Worm (Caenorhabditis elegans) whole organism, mixed stage, embryonic: Measurements from ENCODE around the gene him-5.

Experiments used
- M03D4.4 ChIP-seq: sonication (generic microtip); optimal IDR thresholded peaks from 2 replicates; lab custom pipeline; 2017; ENCODE audit warnings: mild to moderate bottlenecking, missing genetic modification characterization, missing compliant biosample characterization
- bed-3 ChIP-seq: fragments of 200-800 bp; sonication (Bioruptor generic); optimal IDR thresholded peaks from 3 replicates; lab custom pipeline; 2018; ENCODE audit warnings: mild to moderate bottlenecking, missing genetic modification characterization, moderate library complexity, missing compliant biosample characterization
- blmp-1 ChIP-seq: fragments of 150-350 bp; optimal IDR thresholded peaks from 2 replicates; lab custom pipeline; 2014; ENCODE audit warnings: missing biosample characterization, missing genetic modification characterization
- ceh-39 ChIP-seq: fragments of 150-350 bp; optimal IDR thresholded peaks from 2 replicates; lab custom pipeline; 2014; ENCODE audit warnings: missing biosample characterization, missing genetic modification characterization
- ceh-43 ChIP-seq: fragments of 200-800 bp; sonication (Bioruptor generic); optimal IDR thresholded peaks from 2 replicates; lab custom pipeline; 2018; ENCODE audit warnings: mild to moderate bottlenecking, missing genetic modification characterization, moderate library complexity, missing compliant biosample characterization
- ceh-83 ChIP-seq: fragments of 200-800 bp; sonication (Bioruptor generic); optimal IDR thresholded peaks from 2 replicates; lab custom pipeline; 2018; ENCODE audit warnings: mild to moderate bottlenecking, missing genetic modification characterization, missing compliant biosample characterization
- ces-1 ChIP-seq: fragments of 150-350 bp; optimal IDR thresholded peaks from 2 replicates; lab custom pipeline; 2014; ENCODE audit warnings: missing biosample characterization, missing genetic modification reagents, missing genetic modification characterization
- cnd-1 ChIP-seq: fragments of 200-800 bp; sonication (Bioruptor generic); optimal IDR thresholded peaks from 2 replicates; lab custom pipeline; 2018; ENCODE audit warnings: mild to moderate bottlenecking, missing genetic modification characterization, missing compliant biosample characterization
- drap-1 ChIP-seq: fragments of 200-800 bp; sonication (Bioruptor generic); optimal IDR thresholded peaks from 3 replicates; lab custom pipeline; 2018; ENCODE audit warnings: mild to moderate bottlenecking, missing genetic modification characterization, missing compliant biosample characterization
- elt-1 ChIP-seq: sonication (generic microtip); optimal IDR thresholded peaks from 2 replicates; lab custom pipeline; 2017; ENCODE audit warnings: missing genetic modification characterization, mild to moderate bottlenecking, missing compliant biosample characterization, antibody characterized with exemption, moderate library complexity, borderline replicate concordance; ENCODE audit not compliant: insufficient read depth
- elt-3 ChIP-seq: fragments of 150-350 bp; optimal IDR thresholded peaks from 2 replicates; lab custom pipeline; 2014; ENCODE audit warnings: missing biosample characterization, missing genetic modification characterization
- flh-1 ChIP-seq: fragments of 200-800 bp; sonication (Bioruptor generic); optimal IDR thresholded peaks from 2 replicates; lab custom pipeline; 2018; ENCODE audit warnings: mild to moderate bottlenecking, missing genetic modification characterization, moderate library complexity, missing compliant biosample characterization
- ham-2 ChIP-seq: fragments of 200-800 bp; sonication (Bioruptor generic); optimal IDR thresholded peaks from 2 replicates; lab custom pipeline; 2018; ENCODE audit warnings: mild to moderate bottlenecking, missing genetic modification characterization, missing compliant biosample characterization
- hlh-1 ChIP-seq: fragments of 150-350 bp; optimal IDR thresholded peaks from 2 replicates; lab custom pipeline; 2014; ENCODE audit warnings: missing biosample characterization, missing genetic modification reagents, missing genetic modification characterization
- lin-13 ChIP-seq: fragments of 150-350 bp; optimal IDR thresholded peaks from 2 replicates; lab custom pipeline; 2014; ENCODE audit warnings: missing biosample characterization, missing genetic modification characterization
- lin-32 ChIP-seq: fragments of 200-800 bp; sonication (Bioruptor generic); optimal IDR thresholded peaks from 2 replicates; lab custom pipeline; 2018; ENCODE audit warnings: mild to moderate bottlenecking, missing genetic modification characterization, missing compliant biosample characterization
- lsy-2 ChIP-seq: fragments of 150-350 bp; optimal IDR thresholded peaks from 2 replicates; lab custom pipeline; 2014; ENCODE audit warnings: missing biosample characterization, missing genetic modification characterization
- mab-5 ChIP-seq: fragments of 150-350 bp; optimal IDR thresholded peaks from 2 replicates; lab custom pipeline; 2014; ENCODE audit warnings: missing biosample characterization, missing genetic modification characterization
- mep-1 ChIP-seq: fragments of 150-350 bp; optimal IDR thresholded peaks from 2 replicates; lab custom pipeline; 2017; ENCODE audit warnings: missing biosample characterization, missing genetic modification reagents, missing genetic modification characterization, inconsistent platforms
- mls-2 ChIP-seq: sonication (generic microtip); optimal IDR thresholded peaks from 2 replicates; lab custom pipeline; 2016; ENCODE audit warnings: mild to moderate bottlenecking, missing genetic modification characterization, moderate library complexity, missing compliant biosample characterization
- nhr-12 ChIP-seq: fragments of 150-350 bp; optimal IDR thresholded peaks from 2 replicates; lab custom pipeline; 2014; ENCODE audit warnings: missing biosample characterization, missing genetic modification characterization
- nhr-2 ChIP-seq: fragments of 150-350 bp; optimal IDR thresholded peaks from 2 replicates; lab custom pipeline; 2014; ENCODE audit warnings: missing biosample characterization, missing genetic modification characterization
- nhr-28 ChIP-seq: fragments of 150-350 bp; optimal IDR thresholded peaks from 2 replicates; lab custom pipeline; 2014; ENCODE audit warnings: missing biosample characterization, missing genetic modification characterization
- nhr-76 ChIP-seq: sonication (generic microtip); optimal IDR thresholded peaks from 2 replicates; lab custom pipeline; 2017; ENCODE audit warnings: missing biosample characterization, missing genetic modification characterization
- sem-2 ChIP-seq: fragments of 200-800 bp; sonication (Bioruptor generic); optimal IDR thresholded peaks from 2 replicates; lab custom pipeline; 2018; ENCODE audit warnings: mild to moderate bottlenecking, missing genetic modification characterization, missing compliant biosample characterization
- snpc-4 ChIP-seq: fragments of 150-350 bp; optimal IDR thresholded peaks from 2 replicates; lab custom pipeline; 2014; ENCODE audit warnings: missing biosample characterization, missing genetic modification characterization
- sptf-1 ChIP-seq: sonication (generic microtip); optimal IDR thresholded peaks from 2 replicates; lab custom pipeline; 2017; ENCODE audit warnings: mild to moderate bottlenecking, missing genetic modification characterization, moderate library complexity, missing compliant biosample characterization
- tbx-8 ChIP-seq: fragments of 200-800 bp; sonication (Bioruptor generic); optimal IDR thresholded peaks from 2 replicates; lab custom pipeline; 2018; ENCODE audit warnings: mild to moderate bottlenecking, missing genetic modification characterization, moderate library complexity, missing compliant biosample characterization
- unc-120 ChIP-seq: sonication (generic microtip); optimal IDR thresholded peaks from 2 replicates; lab custom pipeline; 2017; ENCODE audit warnings: missing genetic modification characterization, missing compliant biosample characterization; ENCODE audit not compliant: poor library complexity, severe bottlenecking
- unc-39 ChIP-seq: fragments of 150-350 bp; optimal IDR thresholded peaks from 2 replicates; lab custom pipeline; 2014; ENCODE audit warnings: missing biosample characterization, missing genetic modification characterization
- unc-62 ChIP-seq: fragments of 150-350 bp; optimal IDR thresholded peaks from 2 replicates; lab custom pipeline; 2014; ENCODE audit warnings: missing biosample characterization, missing genetic modification reagents, missing genetic modification characterization
- zip-8 ChIP-seq: fragments of 150-350 bp; optimal IDR thresholded peaks from 2 replicates; lab custom pipeline; 2014; ENCODE audit warnings: missing biosample characterization, missing genetic modification characterization
- ztf-11 ChIP-seq: fragments of 150-350 bp; optimal IDR thresholded peaks from 2 replicates; lab custom pipeline; 2014; ENCODE audit warnings: missing biosample characterization, missing genetic modification characterization

him-5 gene

ce11 chrV:14069899-14070298 is 20.3 kb upstream of the him-5 start:
- TF ChIP-seq lin-32 (GFP tag; lab: Kevin White, UChicago) (no peak), lsy-2 (no peak), cnd-1 (tag; lab: Kevin White, UChicago) (no peak), unc-39 (no peak), elt-1 (no peak), nhr-28 (tag; lab: Kevin White, UChicago) (no peak), mep-1 (tag; lab: Kevin White, UChicago) (no peak), ceh-39 (tag; lab: Kevin White, UChicago) (no peak), unc-62 (GFP tag; lab: Kevin White, UChicago) (no peak), flh-1 (GFP tag; lab: Kevin White, UChicago) (no peak), elt-3 (tag; lab: Kevin White, UChicago) (no peak), ces-1 (GFP tag; lab: Kevin White, UChicago) (no peak), M03D4.4 (tag; lab: Kevin White, UChicago) (no peak), mab-5 (tag; lab: Kevin White, UChicago) (no peak), nhr-12 (tag; lab: Kevin White, UChicago) (no peak), blmp-1 (tag; lab: Kevin White, UChicago) (no peak), drap-1 (GFP tag; lab: Kevin White, UChicago) (no peak), sptf-1 (tag; lab: Kevin White, UChicago) (no peak), hlh-1 (no peak)

- TF ChIP-seq flh-1 (GFP tag; lab: Kevin White, UChicago) = no peak
- TF ChIP-seq lin-13 (tag; lab: Kevin White, UChicago) = no peak
- no peak for TF ChIP-seq nhr-2 (tag; lab: Kevin White, UChicago)
- no peak for TF ChIP-seq sem-2 (GFP tag; lab: Kevin White, UChicago)
- TF ChIP-seq ceh-43 (GFP tag; lab: Kevin White, UChicago) = no peak
- no peak for TF ChIP-seq nhr-76 (tag; lab: Kevin White, UChicago)
- no peak for TF ChIP-seq elt-3 (tag; lab: Kevin White, UChicago)
- no peak for TF ChIP-seq unc-62 (GFP tag; lab: Kevin White, UChicago)
- no peak for TF ChIP-seq unc-120 (tag; lab: Kevin White, UChicago)
- TF ChIP-seq M03D4.4 (tag; lab: Kevin White, UChicago) = no peak
- TF ChIP-seq ceh-83 (GFP tag; lab: Kevin White, UChicago) = no peak
- no peak for TF ChIP-seq elt-1
- TF ChIP-seq bed-3 = no peak
- TF ChIP-seq sptf-1 (tag; lab: Kevin White, UChicago) = no peak
- no peak for TF ChIP-seq zip-8 (tag; lab: Kevin White, UChicago)
- TF ChIP-seq nhr-12 (tag; lab: Kevin White, UChicago) = no peak
- TF ChIP-seq blmp-1 (tag; lab: Kevin White, UChicago) = no peak
- no peak for TF ChIP-seq ztf-11 (tag; lab: Kevin White, UChicago)
- TF ChIP-seq mab-5 (tag; lab: Kevin White, UChicago) = no peak
Measured at ce11 chrV:14074160-14074559, 16.1 kb upstream of the him-5 start, which contains the start of gene D1086.11. TSS of gene D1086.11 (plus strand) at chrV:14074460.

DNA sequence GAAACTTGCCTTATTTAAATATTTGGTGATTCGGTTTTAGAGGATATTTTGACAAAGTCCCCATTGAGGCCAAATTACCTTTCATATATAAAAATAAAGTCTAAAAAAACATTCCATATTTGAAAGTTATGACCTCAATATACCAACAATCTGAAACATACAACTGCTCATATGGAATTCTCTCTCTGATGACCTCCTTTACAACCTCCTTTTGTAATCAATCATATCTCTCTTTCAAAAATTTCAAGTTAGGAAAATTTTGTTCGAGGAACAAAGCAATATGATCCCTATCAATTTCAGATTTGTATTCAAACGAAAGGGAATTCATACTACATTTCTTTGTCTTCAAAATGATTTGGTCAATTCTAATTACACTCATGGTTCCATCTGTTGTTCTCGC is 10.7 kb upstream of the him-5 start, which contains the start of gene D1086.6:
Gene D1086.6 (plus strand): TSS at position 301 of the 400 bp plus-strand sequence.
- no peak for TF ChIP-seq drap-1 (GFP tag; lab: Kevin White, UChicago)
- no peak for TF ChIP-seq sptf-1 (tag; lab: Kevin White, UChicago)
- no peak for TF ChIP-seq snpc-4 (tag; lab: Kevin White, UChicago)
- TF ChIP-seq lin-32 (GFP tag; lab: Kevin White, UChicago) = no peak
- no peak for TF ChIP-seq ham-2 (GFP tag; lab: Kevin White, UChicago)
- TF ChIP-seq hlh-1 = no peak
- no peak for TF ChIP-seq cnd-1 (tag; lab: Kevin White, UChicago)
- no peak for TF ChIP-seq ceh-39 (tag; lab: Kevin White, UChicago)
- TF ChIP-seq M03D4.4 (tag; lab: Kevin White, UChicago) = no peak
- no peak for TF ChIP-seq lsy-2
- TF ChIP-seq nhr-28 (tag; lab: Kevin White, UChicago) = no peak
- no peak for TF ChIP-seq mls-2
- no peak for TF ChIP-seq elt-1
- no peak for TF ChIP-seq mab-5 (tag; lab: Kevin White, UChicago)

DNA sequence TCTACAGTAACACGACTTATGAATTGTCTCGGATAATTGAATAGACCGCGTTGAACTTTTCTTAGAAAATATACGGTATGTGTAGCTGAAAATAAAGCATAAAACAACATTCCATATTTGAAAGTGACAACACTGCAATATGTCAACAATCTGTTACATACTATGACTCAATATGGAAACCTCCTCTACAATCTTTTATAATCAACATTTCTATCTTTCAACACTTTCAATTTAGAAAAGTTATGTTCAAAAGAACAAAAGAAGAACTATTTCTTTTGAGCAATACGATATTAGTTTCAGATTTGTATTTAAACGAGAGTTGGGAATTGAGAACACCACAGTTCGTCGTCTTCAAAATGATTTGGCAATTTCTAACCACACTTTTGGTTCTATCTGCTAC is 7.8 kb upstream of the him-5 start, which contains the start of gene D1086.10:
Gene D1086.10 (plus strand): TSS at position 301 of the 400 bp plus-strand sequence.
- TF ChIP-seq hlh-1 = no peak
- TF ChIP-seq ceh-83 (GFP tag; lab: Kevin White, UChicago) = no peak
- no peak for TF ChIP-seq nhr-28 (tag; lab: Kevin White, UChicago)
- TF ChIP-seq ces-1 (GFP tag; lab: Kevin White, UChicago) = no peak
- no peak for TF ChIP-seq lin-13 (tag; lab: Kevin White, UChicago)
- TF ChIP-seq tbx-8 (GFP tag; lab: Kevin White, UChicago) = no peak
- TF ChIP-seq unc-120 (tag; lab: Kevin White, UChicago) = no peak
- no peak for TF ChIP-seq snpc-4 (tag; lab: Kevin White, UChicago)
- no peak for TF ChIP-seq mab-5 (tag; lab: Kevin White, UChicago)
